Worm (Caenorhabditis elegans): ENCODE results near the gene srw-60.
A peak's percentile ranks its signal among the peaks of the same experiment; 100 is the strongest.

The srw-60 gene

DNA sequence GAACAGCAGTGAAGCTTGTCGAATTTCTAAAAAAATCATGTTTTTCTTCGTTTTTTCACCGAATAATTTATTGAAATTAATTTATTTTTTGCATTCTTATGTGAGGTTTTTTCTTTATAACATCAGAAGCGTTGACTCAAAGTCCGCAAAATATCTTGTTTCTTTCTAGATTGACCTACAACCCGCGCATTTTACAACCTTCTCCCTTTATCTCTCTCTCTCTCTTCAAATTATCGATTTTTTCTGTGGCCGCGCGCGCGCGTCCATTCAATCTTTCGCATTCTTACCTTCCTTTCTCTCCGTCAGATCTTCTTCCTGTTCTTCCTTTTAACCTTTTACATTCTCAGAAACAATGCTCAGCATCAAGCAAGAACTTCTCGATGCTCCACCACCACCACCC is 47.1 kb downstream of the srw-60 start, which contains the start of gene lido-12:
TSS of gene lido-12 (plus strand) at position 301 of the 400 bp plus-strand sequence.
- TF ChIP-seq T22C8.4 (GFP tag; IDR thresholded peaks at IDR 0.05) (peak; percentile 57; the same call in 1 of the 2 replicates), cog-1 (tag; optimal IDR thresholded peaks at IDR 0.05) (no peak)

DNA sequence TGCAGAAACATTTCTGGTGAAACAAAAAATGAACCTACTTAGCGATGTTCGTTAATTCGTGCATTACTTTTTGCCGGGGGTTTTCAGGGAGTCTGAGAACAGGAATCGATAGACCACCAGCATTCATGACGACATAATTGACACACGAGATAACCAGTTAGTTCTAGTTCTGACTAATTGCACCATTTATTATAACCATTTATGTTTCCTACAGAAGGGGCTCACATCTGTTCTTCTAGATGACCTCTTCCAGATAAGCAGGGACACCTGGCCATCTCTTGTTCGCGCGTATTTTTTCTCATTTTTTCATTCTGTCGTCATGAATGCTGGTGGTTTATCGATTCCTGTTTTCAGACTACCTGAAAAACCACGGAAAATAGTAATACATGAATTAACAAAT is 50.0 kb downstream of the srw-60 start, which contains the start of gene sdz-5:
TSS of gene sdz-5 (plus strand) at position 301 of the 400 bp plus-strand sequence.
- TF ChIP-seq cog-1 (tag; optimal IDR thresholded peaks at IDR 0.05): no peak
- no peak for TF ChIP-seq ztf-29 (GFP tag; IDR thresholded peaks at IDR 0.05)
- TF ChIP-seq ztf-23 (GFP tag; IDR thresholded peaks at IDR 0.05): no peak
- TF ChIP-seq T22C8.4 (GFP tag; IDR thresholded peaks at IDR 0.05): no peak
- no peak for TF ChIP-seq tab-1 (GFP tag; IDR thresholded peaks at IDR 0.05)
- TF ChIP-seq klf-2 (GFP tag; conservative IDR thresholded peaks at IDR 0.05): no peak
- TF ChIP-seq ref-1 (GFP tag; conservative IDR thresholded peaks at IDR 0.05): no peak
- TF ChIP-seq flt-1 (GFP tag; IDR thresholded peaks at IDR 0.05): no peak
- TF ChIP-seq med-1 (GFP tag; optimal IDR thresholded peaks at IDR 0.05; ENCODE audit: insufficient read depth): no peak

Data from whole organism, midembryonic.